Worm (Caenorhabditis elegans) whole organism, L1 larva: ENCODE results near the gene clec-61.

Experiments used
- C16A3.4 ChIP-seq: fragments of 150-350 bp; optimal IDR thresholded peaks from 2 replicates; lab custom pipeline; 2014; ENCODE audit warnings: missing biosample characterization, missing genetic modification characterization
- C34B4.2 ChIP-seq: sonication (generic microtip); optimal IDR thresholded peaks from 2 replicates; lab custom pipeline; 2017; ENCODE audit warnings: mild to moderate bottlenecking, missing genetic modification characterization, missing compliant biosample characterization
- F16B12.6 ChIP-seq: fragments of 150-350 bp; optimal IDR thresholded peaks from 2 replicates; lab custom pipeline; 2014; ENCODE audit warnings: missing biosample characterization, missing genetic modification characterization
- aha-1 ChIP-seq: fragments of 150-350 bp; optimal IDR thresholded peaks from 2 replicates; lab custom pipeline; 2014; ENCODE audit warnings: missing biosample characterization, missing genetic modification characterization
- aly-2 ChIP-seq: fragments of 150-350 bp; optimal IDR thresholded peaks from 2 replicates; lab custom pipeline; 2014; ENCODE audit warnings: missing biosample characterization, missing genetic modification characterization
- blmp-1 ChIP-seq: fragments of 150-350 bp; optimal IDR thresholded peaks from 2 replicates; lab custom pipeline; 2014; ENCODE audit warnings: missing biosample characterization, missing genetic modification characterization
- ces-1 ChIP-seq: fragments of 150-350 bp; optimal IDR thresholded peaks from 2 replicates; lab custom pipeline; 2014; ENCODE audit warnings: missing biosample characterization, missing genetic modification reagents, missing genetic modification characterization
- efl-1 ChIP-seq, 4 experiments: fragments of 150-350 bp; optimal IDR thresholded peaks in 3 of 4; peaks in 1 of 4; 1 replicate in 1 of 4; 2 replicates in 3 of 4; lab custom pipeline; 2014; ENCODE audit warnings: missing biosample characterization in 2 of 4, missing genetic modification characterization in 2 of 4, missing genetic modification reagents in 2 of 4
- efl-3 ChIP-seq: fragments of 200-800 bp; sonication (Bioruptor generic); optimal IDR thresholded peaks from 2 replicates; lab custom pipeline; 2018; ENCODE audit warnings: mild to moderate bottlenecking, missing genetic modification characterization, missing compliant biosample characterization
- egl-13 ChIP-seq: sonication (generic microtip); optimal IDR thresholded peaks from 2 replicates; lab custom pipeline; 2016; ENCODE audit warnings: missing genotype, missing genetic modification reagents, missing genetic modification characterization, missing compliant biosample characterization
- elt-2 ChIP-seq: sonication (generic microtip); optimal IDR thresholded peaks from 2 replicates; lab custom pipeline; 2016; ENCODE audit warnings: missing genetic modification characterization, mild to moderate bottlenecking, inconsistent platforms, missing compliant biosample characterization, missing genetic modification reagents
- ets-5 ChIP-seq: fragments of 200-800 bp; sonication (Bioruptor generic); IDR thresholded peaks from 2 replicates; pipeline ENCODE4 v1.3.6; 2022; ENCODE audit warnings: missing genetic modification characterization, missing compliant biosample characterization
- grh-1 ChIP-seq: fragments of 200-800 bp; sonication (Bioruptor generic); IDR thresholded peaks from 2 replicates; pipeline ENCODE4 v1.3.6; 2022; ENCODE audit warnings: missing genetic modification reagents, missing genetic modification characterization, missing compliant biosample characterization
- isw-1 ChIP-seq: fragments of 200-800 bp; sonication (Bioruptor generic); IDR thresholded peaks from 2 replicates; pipeline ENCODE4 v1.3.6; 2022; ENCODE audit warnings: missing genetic modification characterization, missing compliant biosample characterization
- jun-1 ChIP-seq: fragments of 150-350 bp; optimal IDR thresholded peaks from 2 replicates; lab custom pipeline; 2014; ENCODE audit warnings: missing biosample characterization, missing genetic modification reagents, missing genetic modification characterization
- lin-13 ChIP-seq: fragments of 150-350 bp; optimal IDR thresholded peaks from 2 replicates; lab custom pipeline; 2014; ENCODE audit warnings: missing biosample characterization, missing genetic modification reagents, missing genetic modification characterization
- lin-14 ChIP-seq: fragments of 200-800 bp; sonication (Bioruptor generic); optimal IDR thresholded peaks from 2 replicates; lab custom pipeline; 2018; ENCODE audit warnings: mild to moderate bottlenecking, missing genetic modification characterization, moderate library complexity, missing compliant biosample characterization
- lin-35 ChIP-seq, 2 experiments: fragments of 150-350 bp; optimal IDR thresholded peaks; 2 replicates each; lab custom pipeline; 2014; ENCODE audit warnings: missing biosample characterization in 2 of 2, missing genetic modification characterization in 2 of 2, missing genetic modification reagents in 2 of 2
- lin-39 ChIP-seq: fragments of 150-350 bp; optimal IDR thresholded peaks from 2 replicates; lab custom pipeline; 2014; ENCODE audit warnings: missing biosample characterization, missing genetic modification reagents, missing genetic modification characterization
- lsy-2 ChIP-seq, 2 experiments: fragments of 150-350 bp; optimal IDR thresholded peaks; 2 replicates each; lab custom pipeline; 2014; ENCODE audit warnings: missing biosample characterization in 2 of 2, missing genetic modification characterization in 2 of 2
- mab-9 ChIP-seq: fragments of 200-800 bp; sonication (Bioruptor generic); IDR thresholded peaks from 2 replicates; pipeline ENCODE4 v1.3.6; 2022; ENCODE audit warnings: missing genetic modification reagents, missing genetic modification characterization, missing compliant biosample characterization
- mdl-1 ChIP-seq, 2 experiments: fragments of 150-350 bp; optimal IDR thresholded peaks; 2 replicates each; lab custom pipeline; 2014 to 2017; ENCODE audit warnings: missing biosample characterization in 2 of 2, missing genetic modification characterization in 2 of 2, inconsistent platforms in 1 of 2
- nhr-11 ChIP-seq: fragments of 150-350 bp; optimal IDR thresholded peaks from 2 replicates; lab custom pipeline; 2014; ENCODE audit warnings: missing biosample characterization, missing genetic modification characterization
- nhr-19 ChIP-seq: fragments of 200-800 bp; sonication (Bioruptor generic); conservative IDR thresholded peaks from 2 replicates; pipeline ENCODE4 v1.3.6; 2022; ENCODE audit warnings: missing genetic modification characterization, missing compliant biosample characterization
- nhr-71 ChIP-seq: sonication (generic microtip); optimal IDR thresholded peaks from 2 replicates; lab custom pipeline; 2016; ENCODE audit warnings: mild to moderate bottlenecking, missing genetic modification characterization, moderate library complexity, missing compliant biosample characterization
- nhr-76 ChIP-seq: sonication (generic microtip); optimal IDR thresholded peaks from 2 replicates; lab custom pipeline; 2017; ENCODE audit warnings: missing biosample characterization, missing genetic modification characterization
- nhr-90 ChIP-seq: sonication (generic microtip); optimal IDR thresholded peaks from 2 replicates; lab custom pipeline; 2016; ENCODE audit warnings: mild to moderate bottlenecking, missing genetic modification characterization, missing compliant biosample characterization; ENCODE audit not compliant: poor library complexity
- pax-3 ChIP-seq: fragments of 200-800 bp; sonication (Bioruptor generic); optimal IDR thresholded peaks from 2 replicates; lab custom pipeline; 2018; ENCODE audit warnings: mild to moderate bottlenecking, missing genetic modification characterization, moderate library complexity, missing compliant biosample characterization
- rnt-1 ChIP-seq: sonication (generic microtip); optimal IDR thresholded peaks from 2 replicates; lab custom pipeline; 2016; ENCODE audit warnings: mild to moderate bottlenecking, missing genetic modification characterization, moderate library complexity, missing compliant biosample characterization
- skn-1 ChIP-seq: fragments of 150-350 bp; optimal IDR thresholded peaks from 2 replicates; lab custom pipeline; 2014; ENCODE audit warnings: missing biosample characterization, missing genetic modification characterization
- sox-4 ChIP-seq: sonication (generic microtip); optimal IDR thresholded peaks from 2 replicates; lab custom pipeline; 2016; ENCODE audit warnings: missing genetic modification characterization, missing compliant biosample characterization
- sup-37 ChIP-seq: fragments of 200-800 bp; sonication (Bioruptor generic); optimal IDR thresholded peaks from 2 replicates; lab custom pipeline; 2018; ENCODE audit warnings: mild to moderate bottlenecking, missing genetic modification characterization, missing compliant biosample characterization
- tbx-2 ChIP-seq: sonication (generic microtip); optimal IDR thresholded peaks from 2 replicates; lab custom pipeline; 2016; ENCODE audit warnings: missing genetic modification characterization, missing compliant biosample characterization
- tlp-1 ChIP-seq: fragments of 150-350 bp; optimal IDR thresholded peaks from 2 replicates; lab custom pipeline; 2014; ENCODE audit warnings: missing biosample characterization, missing genetic modification characterization
- unc-130 ChIP-seq: fragments of 150-350 bp; optimal IDR thresholded peaks from 2 replicates; lab custom pipeline; 2017; ENCODE audit warnings: missing biosample characterization, missing genetic modification characterization, inconsistent platforms
- unc-30 ChIP-seq: sonication (generic microtip); optimal IDR thresholded peaks from 2 replicates; lab custom pipeline; 2017; ENCODE audit warnings: missing biosample characterization, missing genetic modification characterization
- vab-15 ChIP-seq: sonication (generic microtip); optimal IDR thresholded peaks from 2 replicates; lab custom pipeline; 2017; ENCODE audit warnings: missing genotype, mild to moderate bottlenecking, missing genetic modification characterization, missing compliant biosample characterization
- zip-4 ChIP-seq: fragments of 200-800 bp; sonication (Bioruptor generic); optimal IDR thresholded peaks from 2 replicates; lab custom pipeline; 2018; ENCODE audit warnings: mild to moderate bottlenecking, missing genetic modification characterization, moderate library complexity, missing compliant biosample characterization

Gene clec-61

DNA sequence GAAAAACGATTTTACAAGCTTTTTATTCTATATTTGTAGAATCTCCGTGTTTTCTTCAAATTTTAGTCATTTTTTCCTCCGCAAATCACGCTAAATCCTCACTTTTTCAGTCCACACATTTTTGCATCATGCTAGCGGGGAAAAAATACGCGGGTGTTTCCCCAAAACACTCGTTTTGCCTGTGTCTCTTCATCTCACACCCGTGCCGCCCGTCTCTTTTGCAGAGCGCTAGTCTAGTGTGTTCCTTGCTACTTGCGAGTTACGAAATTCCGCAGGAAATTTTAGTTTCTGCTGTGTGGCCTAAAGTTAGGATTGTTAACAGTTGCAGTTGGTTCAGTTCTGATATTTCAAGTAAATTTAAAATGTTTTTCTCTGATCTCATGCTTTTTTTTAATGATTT is 44.6 kb downstream of the clec-61 start (continued):
- TF ChIP-seq sup-37 (GFP tag; lab: Kevin White, UChicago) (no peak), ets-5 (GFP tag; lab: Robert Waterston, UW) (no peak), unc-130 (tag; lab: Kevin White, UChicago) (peak; percentile 52), zip-4 (GFP tag; lab: Kevin White, UChicago) (peak; percentile 28), efl-1 (optimal IDR thresholded peaks at IDR 0.05; lab: Kevin White, UChicago) (peak in 1 of 2 experiments; percentile 27), efl-1 (GFP tag; optimal IDR thresholded peaks at IDR 0.05 in 1 of 2; lab: Kevin White, UChicago) (peak in 1 of 2 experiments; percentile 84), ces-1 (no peak), C34B4.2 (tag; lab: Kevin White, UChicago) (no peak), mab-9 (GFP tag; lab: Robert Waterston, UW) (no peak), nhr-90 (tag; lab: Kevin White, UChicago) (no peak), rnt-1 (tag; lab: Kevin White, UChicago) (peak; percentile 36), nhr-11 (tag; lab: Kevin White, UChicago) (peak; percentile 34), grh-1 (GFP tag; lab: Robert Waterston, UW) (no peak), tbx-2 (no peak), blmp-1 (tag; lab: Kevin White, UChicago) (peak; percentile 23), F16B12.6 (peak; percentile 9), nhr-71 (tag; lab: Kevin White, UChicago) (no peak)

- no peak for TF ChIP-seq jun-1 (tag; lab: Kevin White, UChicago)
- TF ChIP-seq isw-1 (GFP tag; lab: Robert Waterston, UW) = no peak
- peak; percentile 49 to 51 for TF ChIP-seq lsy-2 (tag; optimal IDR thresholded peaks at IDR 0.05; lab: Kevin White, UChicago)
- TF ChIP-seq sox-4 (tag; lab: Kevin White, UChicago) = no peak
- peak; percentile 64 for TF ChIP-seq lin-14 (GFP tag; lab: Kevin White, UChicago)
- TF ChIP-seq blmp-1 (tag; lab: Kevin White, UChicago) = no peak
- peak; percentile 76 for TF ChIP-seq F16B12.6
- peak in 1 of 2 experiments; percentile 12 for TF ChIP-seq efl-1 (optimal IDR thresholded peaks at IDR 0.05; lab: Kevin White, UChicago)
- TF ChIP-seq efl-1 (GFP tag; optimal IDR thresholded peaks at IDR 0.05 in 1 of 2; lab: Kevin White, UChicago) = no peak
- peak in 1 of 2 experiments; percentile 2 for TF ChIP-seq mdl-1 (tag; optimal IDR thresholded peaks at IDR 0.05; lab: Kevin White, UChicago)
- no peak for TF ChIP-seq egl-13 (tag; lab: Kevin White, UChicago)
- no peak for TF ChIP-seq pax-3
- no peak for TF ChIP-seq aha-1 (tag; lab: Kevin White, UChicago)
- no peak for TF ChIP-seq unc-30
- TF ChIP-seq lin-39 = no peak
- peak; percentile 61 for TF ChIP-seq nhr-71 (tag; lab: Kevin White, UChicago)
- TF ChIP-seq rnt-1 (tag; lab: Kevin White, UChicago) = peak; percentile 65
- no peak for TF ChIP-seq nhr-11 (tag; lab: Kevin White, UChicago)
- TF ChIP-seq ets-5 (GFP tag; lab: Robert Waterston, UW) = no peak
- no peak for TF ChIP-seq nhr-76 (tag; lab: Kevin White, UChicago)
- peak; percentile 1 for TF ChIP-seq C16A3.4
- peak; percentile 5 for TF ChIP-seq skn-1
- peak; percentile 40 for TF ChIP-seq nhr-19 (GFP tag; lab: Robert Waterston, UW)
- TF ChIP-seq vab-15 (tag; lab: Kevin White, UChicago) = no peak
- no peak for TF ChIP-seq lin-13 (GFP tag; lab: Kevin White, UChicago)
- no peak for TF ChIP-seq efl-3 (GFP tag; lab: Kevin White, UChicago)
- no peak for TF ChIP-seq tlp-1
Measured at ce11 chrII:10444971-10445707, 45.2 kb downstream of the clec-61 start.

- peak; percentile 59 for TF ChIP-seq elt-2
- TF ChIP-seq aly-2 = no peak
- TF ChIP-seq lin-35 (GFP tag; optimal IDR thresholded peaks at IDR 0.05; lab: Kevin White, UChicago) = peak in 1 of 2 experiments; percentile 32
Measured at ce11 chrII:10443898-10444297, 46.4 kb downstream of the clec-61 start.
